Worm (Caenorhabditis elegans) whole organism, early embryonic: ENCODE data around the gene lurp-2.

Experiments
- ama-1 ChIP-seq: fragments of 150-350 bp; optimal IDR thresholded peaks from 2 replicates; lab custom pipeline; 2014
- hmg-4 ChIP-seq: fragments of 200-800 bp; sonication (Bioruptor generic); optimal IDR thresholded peaks from 2 replicates; lab custom pipeline; 2018; ENCODE audit warnings: mild to moderate bottlenecking, missing genetic modification characterization, missing compliant biosample characterization
- tbx-11 ChIP-seq: fragments of 200-800 bp; sonication (Bioruptor generic); IDR thresholded peaks from 2 replicates; pipeline ENCODE4 v1.3.6; 2022; ENCODE audit warnings: missing genetic modification characterization, missing compliant biosample characterization

ce11 chrV:13489830-13490229 is 36.4 kb downstream of the lurp-2 start, which contains the start of gene T10G3.3:
- no peak for TF ChIP-seq ama-1 (lab: Kevin White, UChicago)
- no peak for TF ChIP-seq hmg-4 (GFP tag; lab: Kevin White, UChicago)
- no peak for TF ChIP-seq tbx-11
